Worm (Caenorhabditis elegans) whole organism, midembryonic: ENCODE data around the gene swd-2.1.

ENCODE experiments used
- T22C8.4 ChIP-seq: fragments of 200-800 bp; sonication (Bioruptor generic); IDR thresholded peaks from 2 replicates; pipeline ENCODE4 v1.3.6; 2022; ENCODE audit warnings: missing genetic modification characterization, missing compliant biosample characterization
- cog-1 ChIP-seq: sonication (generic microtip); optimal IDR thresholded peaks from 2 replicates; lab custom pipeline; 2016; ENCODE audit warnings: missing genetic modification characterization, missing compliant biosample characterization
- flt-1 ChIP-seq: fragments of 200-800 bp; sonication (Bioruptor generic); IDR thresholded peaks from 2 replicates; pipeline ENCODE4 v1.3.6; 2022; ENCODE audit warnings: missing genetic modification characterization, missing compliant biosample characterization
- klf-2 ChIP-seq: fragments of 200-800 bp; sonication (Bioruptor generic); conservative IDR thresholded peaks from 2 replicates; pipeline ENCODE4 v1.3.6; 2022; ENCODE audit warnings: missing genetic modification reagents, missing genetic modification characterization, missing compliant biosample characterization
- med-1 ChIP-seq: sonication (generic microtip); optimal IDR thresholded peaks from 2 replicates; lab custom pipeline; 2017; ENCODE audit warnings: missing genetic modification characterization, mild to moderate bottlenecking, missing compliant biosample characterization, antibody characterized with exemption, missing genetic modification reagents; ENCODE audit not compliant: insufficient read depth
- ref-1 ChIP-seq: fragments of 200-800 bp; sonication (Bioruptor generic); conservative IDR thresholded peaks from 2 replicates; pipeline ENCODE4 v1.3.6; 2022; ENCODE audit warnings: missing genetic modification reagents, missing genetic modification characterization, missing compliant biosample characterization
- tab-1 ChIP-seq: fragments of 200-800 bp; sonication (Bioruptor generic); IDR thresholded peaks from 2 replicates; pipeline ENCODE4 v1.3.6; 2022; ENCODE audit warnings: missing genetic modification characterization, missing compliant biosample characterization
- ztf-23 ChIP-seq: fragments of 200-800 bp; sonication (Bioruptor generic); IDR thresholded peaks from 2 replicates; pipeline ENCODE4 v1.3.6; 2022; ENCODE audit warnings: missing genetic modification reagents, missing genetic modification characterization, missing compliant biosample characterization
- ztf-29 ChIP-seq: fragments of 200-800 bp; sonication (Bioruptor generic); IDR thresholded peaks from 2 replicates; pipeline ENCODE4 v1.3.6; 2022; ENCODE audit warnings: missing genetic modification reagents, missing genetic modification characterization, missing compliant biosample characterization

DNA sequence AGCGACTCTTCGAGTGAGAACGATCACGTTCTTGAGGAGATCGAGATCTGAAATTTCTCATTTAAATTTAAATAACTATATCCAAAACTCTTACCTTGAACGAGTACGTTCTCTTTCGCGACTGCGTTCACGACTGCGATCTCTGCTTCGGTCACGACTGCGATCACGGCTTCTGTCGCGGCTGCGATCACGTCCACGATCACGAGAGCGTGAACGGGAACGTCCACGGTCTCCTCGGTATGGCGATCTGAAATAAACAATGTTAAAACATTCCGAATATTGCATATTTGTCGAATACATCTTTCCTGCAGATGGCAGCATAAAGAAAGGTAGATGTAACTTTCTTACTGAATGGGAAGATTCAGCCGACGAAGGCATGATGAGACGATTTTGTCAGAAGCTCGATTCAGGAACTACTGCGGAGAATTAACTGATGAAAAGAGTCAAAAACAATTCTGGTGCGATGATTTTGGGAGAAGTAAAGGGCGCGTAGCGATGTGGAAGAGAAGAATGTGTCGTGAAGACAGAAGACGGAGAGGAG is 14.4 kb downstream of the swd-2.1 start:
- TF ChIP-seq ztf-23 (GFP tag; lab: Robert Waterston, UW) = no peak
- no peak for TF ChIP-seq flt-1 (GFP tag; lab: Robert Waterston, UW)
- no peak for TF ChIP-seq tab-1 (GFP tag; lab: Robert Waterston, UW)
- TF ChIP-seq ztf-29 = no peak
- no peak for TF ChIP-seq med-1
- TF ChIP-seq cog-1 (tag; lab: Kevin White, UChicago) = no peak
- no peak for TF ChIP-seq klf-2
- no peak for TF ChIP-seq ref-1
- no peak for TF ChIP-seq T22C8.4 (GFP tag; lab: Robert Waterston, UW)
